Fruit fly (Drosophila melanogaster) whole organism, embryonic: Measurements from ENCODE around the gene Pits.
A peak's percentile ranks its signal among the peaks of the same experiment; 100 is the strongest.

Source experiments
- ATbp ChIP-seq: fragments of 200-800 bp; sonication (Bioruptor generic); optimal IDR thresholded peaks from 2 replicates; lab custom pipeline; 2017; ENCODE audit warnings: missing biosample characterization, mild to moderate bottlenecking, missing genetic modification characterization, missing genetic modification reagents
- Awh ChIP-seq: fragments of 200-800 bp; sonication (Bioruptor generic); IDR thresholded peaks from 2 replicates; pipeline ENCODE4, ENCODE4 v1.3.6; 2022; ENCODE audit warnings: missing biosample characterization, missing genetic modification characterization
- B-H1 ChIP-seq: fragments of 200-800 bp; sonication (Bioruptor generic); IDR thresholded peaks from 3 replicates; pipeline ENCODE4 v1.3.6; 2022; ENCODE audit warnings: missing biosample characterization, missing genetic modification characterization
- B-H2 ChIP-seq: fragments of 200-800 bp; sonication (Bioruptor generic); optimal IDR thresholded peaks from 2 replicates; lab custom pipeline; 2018; ENCODE audit warnings: missing biosample characterization, mild to moderate bottlenecking, missing genetic modification characterization
- BEAF-32 ChIP-seq: fragments of 200-800 bp; sonication (Bioruptor generic); optimal IDR thresholded peaks from 3 replicates; lab custom pipeline; 2017; ENCODE audit warnings: missing biosample characterization, missing genetic modification characterization, mild to moderate bottlenecking, moderate library complexity, missing genetic modification reagents
- CG1024 ChIP-seq: fragments of 200-800 bp; sonication (Bioruptor generic); IDR thresholded peaks from 2 replicates; pipeline ENCODE4 v1.3.6; 2022; ENCODE audit warnings: missing biosample characterization, missing genetic modification characterization
- CG10321 ChIP-seq: fragments of 200-800 bp; sonication (Bioruptor generic); IDR thresholded peaks from 2 replicates; pipeline ENCODE4 v1.3.6; 2022; ENCODE audit warnings: missing biosample characterization, missing genetic modification characterization
- CG11093 ChIP-seq: fragments of 200-800 bp; sonication (Bioruptor generic); IDR thresholded peaks from 3 replicates; pipeline ENCODE4 v1.3.6; 2022; ENCODE audit warnings: missing biosample characterization, missing genetic modification characterization
- CG11456 ChIP-seq: fragments of 200-800 bp; sonication (Bioruptor generic); IDR thresholded peaks from 3 replicates; pipeline ENCODE4 v1.3.6; 2022; ENCODE audit warnings: missing biosample characterization, missing genetic modification characterization
- CG14965 ChIP-seq: fragments of 200-800 bp; sonication (Bioruptor generic); optimal IDR thresholded peaks from 2 replicates; lab custom pipeline; 2016; ENCODE audit warnings: missing biosample characterization, missing genetic modification characterization, borderline replicate concordance
- CG1792 ChIP-seq: fragments of 200-800 bp; sonication (Bioruptor generic); optimal IDR thresholded peaks from 2 replicates; lab custom pipeline; 2016; ENCODE audit warnings: missing biosample characterization, missing genetic modification characterization
- CG18619 ChIP-seq: fragments of 200-800 bp; sonication (Bioruptor generic); optimal IDR thresholded peaks from 3 replicates; lab custom pipeline; 2017; ENCODE audit warnings: missing biosample characterization, mild to moderate bottlenecking, missing genetic modification characterization
- CG2116 ChIP-seq: fragments of 200-800 bp; sonication (Bioruptor generic); optimal IDR thresholded peaks from 3 replicates; lab custom pipeline; 2018; ENCODE audit warnings: missing biosample characterization, mild to moderate bottlenecking, missing genetic modification characterization
- CG2712 ChIP-seq: fragments of 200-800 bp; optimal IDR thresholded peaks from 3 replicates; lab custom pipeline; 2019; ENCODE audit warnings: missing biosample characterization, mild to moderate bottlenecking, missing genetic modification characterization, moderate library complexity
- CG30403 ChIP-seq: fragments of 200-800 bp; sonication (Bioruptor generic); optimal IDR thresholded peaks from 3 replicates; lab custom pipeline; 2016; ENCODE audit warnings: missing biosample characterization, missing genetic modification characterization
- CG34376 ChIP-seq: fragments of 200-800 bp; sonication (Bioruptor generic); optimal IDR thresholded peaks from 2 replicates; lab custom pipeline; 2018; ENCODE audit warnings: missing biosample characterization, mild to moderate bottlenecking, missing genetic modification characterization
- CG4328 ChIP-seq: fragments of 200-800 bp; sonication (Bioruptor generic); optimal IDR thresholded peaks from 3 replicates; lab custom pipeline; 2017; ENCODE audit warnings: missing biosample characterization, missing genetic modification reagents, missing genetic modification characterization
- CG4404 ChIP-seq: fragments of 200-800 bp; sonication (Bioruptor generic); IDR thresholded peaks from 2 replicates; pipeline ENCODE4 v1.3.6; 2022; ENCODE audit warnings: missing biosample characterization, missing genetic modification characterization
- CG7839 ChIP-seq: fragments of 200-800 bp; sonication (Bioruptor generic); optimal IDR thresholded peaks from 3 replicates; lab custom pipeline; 2018; ENCODE audit warnings: missing biosample characterization, mild to moderate bottlenecking, missing genetic modification characterization, moderate library complexity
- CG9876 ChIP-seq: fragments of 200-800 bp; sonication (Bioruptor generic); optimal IDR thresholded peaks from 2 replicates; lab custom pipeline; 2016; ENCODE audit warnings: missing biosample characterization, missing genetic modification characterization
- Dbx ChIP-seq: fragments of 200-800 bp; sonication (Bioruptor generic); IDR thresholded peaks from 3 replicates; pipeline ENCODE4 v1.3.6; 2022; ENCODE audit warnings: missing biosample characterization, missing genetic modification characterization
- Deaf1 ChIP-seq: fragments of 200-800 bp; optimal IDR thresholded peaks from 3 replicates; lab custom pipeline; 2019; ENCODE audit warnings: missing biosample characterization, mild to moderate bottlenecking, missing genetic modification characterization, moderate library complexity
- Dip2 ChIP-seq: fragments of 200-800 bp; sonication (Bioruptor generic); IDR thresholded peaks from 2 replicates; pipeline ENCODE4 v1.3.6; 2022; ENCODE audit warnings: missing biosample characterization, missing genetic modification characterization
- Gsc ChIP-seq: fragments of 200-800 bp; sonication (Bioruptor generic); IDR thresholded peaks from 2 replicates; pipeline ENCODE4 v1.3.6; 2022; ENCODE audit warnings: missing biosample characterization, missing genetic modification characterization
- Kr ChIP-seq: fragments of 200-800 bp; sonication (Bioruptor generic); optimal IDR thresholded peaks from 2 replicates; lab custom pipeline; 2017; ENCODE audit warnings: missing biosample characterization, mild to moderate bottlenecking, missing genetic modification characterization
- Med ChIP-seq: fragments of 200-800 bp; sonication (Bioruptor generic); peaks from one replicate; lab custom pipeline; 2016; ENCODE audit warnings: missing biosample characterization, missing genetic modification characterization, mild to moderate bottlenecking, inconsistent platforms, moderate library complexity
- PHDP ChIP-seq: fragments of 200-800 bp; sonication (Bioruptor generic); optimal IDR thresholded peaks from 3 replicates; lab custom pipeline; 2018; ENCODE audit warnings: missing biosample characterization, mild to moderate bottlenecking, missing genetic modification characterization, moderate library complexity
- Trl ChIP-seq, 3 experiments: fragments of >200 bp in 2 of 3; fragments of 200-800 bp in 1 of 3; sonication (Bioruptor generic) in 1 of 3; optimal IDR thresholded peaks; 2 replicates in 1 of 3; 3 replicates in 2 of 3; lab custom pipeline; 2016 to 2017; ENCODE audit warnings: missing biosample characterization in 1 of 3, missing genetic modification characterization in 1 of 3
- Vsx1 ChIP-seq: fragments of 200-800 bp; sonication (Bioruptor generic); optimal IDR thresholded peaks from 2 replicates; lab custom pipeline; 2017; ENCODE audit warnings: missing biosample characterization, mild to moderate bottlenecking, missing genetic modification characterization, missing genetic modification reagents
- ac ChIP-seq: fragments of 200-800 bp; sonication (Bioruptor generic); optimal IDR thresholded peaks from 3 replicates; lab custom pipeline; 2017; ENCODE audit warnings: missing biosample characterization, mild to moderate bottlenecking, missing genetic modification characterization
- ci ChIP-seq: fragments of 200-800 bp; sonication (Bioruptor generic); IDR thresholded peaks from 3 replicates; pipeline ENCODE4 v1.3.6; 2022; ENCODE audit warnings: missing biosample characterization, missing genetic modification characterization
- lov ChIP-seq, 2 experiments: fragments of 200-800 bp in 1 of 2; fragments of >200 bp in 1 of 2; sonication (Bioruptor generic) in 1 of 2; IDR thresholded peaks in 1 of 2; optimal IDR thresholded peaks in 1 of 2; 2 replicates in 1 of 2; 3 replicates in 1 of 2; pipeline versions ENCODE4 v1.3.6 to Lab custom; 2017 to 2022; ENCODE audit warnings: missing biosample characterization in 1 of 2, missing genetic modification characterization in 1 of 2
- nau ChIP-seq: fragments of 200-800 bp; sonication (Bioruptor generic); optimal IDR thresholded peaks from 3 replicates; lab custom pipeline; 2017; ENCODE audit warnings: missing biosample characterization, mild to moderate bottlenecking, missing genetic modification characterization, missing genetic modification reagents
- nerfin-1 ChIP-seq: fragments of 200-800 bp; sonication (Bioruptor generic); optimal IDR thresholded peaks from 3 replicates; lab custom pipeline; 2019; ENCODE audit warnings: missing biosample characterization, mild to moderate bottlenecking, missing genetic modification characterization, moderate library complexity
- prd ChIP-seq, 3 experiments: fragments of >200 bp in 2 of 3; fragments of 200-800 bp in 1 of 3; sonication (Bioruptor generic) in 1 of 3; optimal IDR thresholded peaks in 2 of 3; IDR thresholded peaks in 1 of 3; 2 replicates in 2 of 3; 3 replicates in 1 of 3; pipeline versions ENCODE4 v1.3.6 to Lab custom; 2017 to 2022; ENCODE audit warnings: missing biosample characterization in 1 of 3, missing genetic modification characterization in 1 of 3
- pzg ChIP-seq: fragments of 200-800 bp; sonication (Bioruptor generic); optimal IDR thresholded peaks from 3 replicates; lab custom pipeline; 2018; ENCODE audit warnings: missing biosample characterization, mild to moderate bottlenecking, missing genetic modification characterization, moderate library complexity
- ranshi ChIP-seq: fragments of 200-800 bp; sonication (Bioruptor generic); IDR thresholded peaks from 2 replicates; pipeline ENCODE4 v1.3.6; 2022; ENCODE audit warnings: missing biosample characterization, missing genetic modification characterization
- sima ChIP-seq: fragments of 200-800 bp; sonication (Bioruptor generic); optimal IDR thresholded peaks from 2 replicates; lab custom pipeline; 2016; ENCODE audit warnings: missing biosample characterization, missing genetic modification characterization
- slp2 ChIP-seq: fragments of 200-800 bp; sonication (Bioruptor generic); optimal IDR thresholded peaks from 2 replicates; lab custom pipeline; 2016; ENCODE audit warnings: missing biosample characterization, missing genetic modification characterization
- sqz ChIP-seq: fragments of 200-800 bp; sonication (Bioruptor generic); optimal IDR thresholded peaks from 3 replicates; lab custom pipeline; 2018; ENCODE audit warnings: missing biosample characterization, mild to moderate bottlenecking, missing genetic modification characterization
- tgo ChIP-seq: fragments of 200-800 bp; sonication (Bioruptor generic); IDR thresholded peaks from 3 replicates; pipeline ENCODE4 v1.3.6; 2022; ENCODE audit warnings: missing biosample characterization, missing genetic modification characterization
- tin ChIP-seq: fragments of 200-800 bp; sonication (Bioruptor generic); optimal IDR thresholded peaks from 3 replicates; lab custom pipeline; 2016; ENCODE audit warnings: missing biosample characterization, missing genetic modification characterization
- tio ChIP-seq: fragments of 200-800 bp; sonication (Bioruptor generic); optimal IDR thresholded peaks from 2 replicates; lab custom pipeline; 2017; ENCODE audit warnings: missing biosample characterization, missing genetic modification characterization, inconsistent platforms
- ttk ChIP-seq: fragments of 200-800 bp; sonication (Bioruptor generic); IDR thresholded peaks from 2 replicates; pipeline ENCODE4 v2.1.2; 2022; ENCODE audit warnings: missing biosample characterization, missing genetic modification characterization
- unpg ChIP-seq: fragments of 200-800 bp; sonication (Bioruptor generic); optimal IDR thresholded peaks from 3 replicates; lab custom pipeline; 2018; ENCODE audit warnings: missing biosample characterization, mild to moderate bottlenecking, missing genetic modification characterization, moderate library complexity
- vvl ChIP-seq: fragments of 200-800 bp; sonication (Bioruptor generic); IDR thresholded peaks from 2 replicates; pipeline ENCODE4 v1.3.6; 2022; ENCODE audit warnings: missing biosample characterization, missing genetic modification characterization
- zf30C ChIP-seq: fragments of 200-800 bp; sonication (Bioruptor generic); optimal IDR thresholded peaks from 3 replicates; lab custom pipeline; 2018; ENCODE audit warnings: missing biosample characterization, mild to moderate bottlenecking, missing genetic modification characterization
- zfh2 ChIP-seq: fragments of 200-800 bp; sonication (Bioruptor generic); optimal IDR thresholded peaks from 2 replicates; lab custom pipeline; 2016; ENCODE audit warnings: missing biosample characterization, missing genetic modification characterization

Pits gene

DNA sequence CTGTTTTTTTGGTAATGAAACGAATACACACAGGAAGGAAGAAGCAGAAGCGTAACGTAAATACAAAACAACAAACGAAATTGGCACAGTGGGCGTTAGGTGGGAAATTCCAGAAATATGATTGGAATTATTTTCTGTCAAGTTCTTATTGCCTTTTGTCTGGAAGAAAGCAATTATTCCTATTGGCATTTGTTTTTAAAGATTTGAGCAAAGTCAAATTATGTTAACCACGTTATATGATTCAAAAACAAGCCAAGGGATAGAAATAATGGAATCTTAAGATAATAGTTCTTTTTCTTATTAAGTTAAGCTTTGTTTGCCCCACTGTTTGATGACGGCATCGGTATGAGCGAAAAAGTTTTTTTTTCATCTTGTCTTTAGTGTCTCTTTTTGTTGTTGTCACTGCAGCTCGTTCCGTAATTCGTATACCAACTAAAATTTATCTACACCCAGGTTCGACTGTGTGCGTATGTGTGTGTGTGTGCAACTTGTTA is 3.4 kb downstream of the Pits start (continued):
- TF ChIP-seq Awh (GFP tag; lab: Robert Waterston, UW) (peak; percentile 91), ttk (GFP tag; lab: Robert Waterston, UW) (peak; percentile 88), CG14965 (GFP tag; lab: Kevin White, UChicago) (peak; percentile 73), Deaf1 (tag; lab: Kevin White, UChicago) (peak; percentile 19), CG4404 (peak; percentile 84), Dbx (GFP tag; lab: Robert Waterston, UW) (peak; percentile 94), pzg (peak; percentile 5), prd (optimal IDR thresholded peaks at IDR 0.05; lab: Kevin White, UChicago) (no peak), prd (GFP tag; IDR thresholded peaks at IDR 0.05; lab: Robert Waterston, UW) (peak; percentile 93), nerfin-1 (tag; lab: Kevin White, UChicago) (peak; percentile 83), CG4328 (GFP tag; lab: Kevin White, UChicago) (peak; percentile 87), Gsc (peak; percentile 75), CG18619 (peak; percentile 96), Trl (optimal IDR thresholded peaks at IDR 0.05; lab: Kevin White, UChicago) (no peak), Trl (GFP tag; optimal IDR thresholded peaks at IDR 0.05; lab: Kevin White, UChicago) (peak; percentile 96), B-H1 (GFP tag; lab: Robert Waterston, UW) (peak; percentile 89), CG30403 (GFP tag; lab: Kevin White, UChicago) (peak; percentile 96), CG11456 (GFP tag; lab: Robert Waterston, UW) (peak; percentile 92), CG1024 (GFP tag; lab: Robert Waterston, UW) (peak; percentile 64), CG11093 (GFP tag; lab: Robert Waterston, UW) (peak; percentile 86), CG9876 (peak; percentile 88), slp2 (GFP tag; lab: Kevin White, UChicago) (peak; percentile 95), B-H2 (GFP tag; lab: Kevin White, UChicago) (peak; percentile 91), Vsx1 (GFP tag; lab: Kevin White, UChicago) (peak; percentile 81), CG1792 (GFP tag; lab: Kevin White, UChicago) (peak; percentile 91), BEAF-32 (GFP tag; lab: Kevin White, UChicago) (peak; percentile 19), tgo (GFP tag; lab: Robert Waterston, UW) (peak; percentile 94), tio (GFP tag; lab: Kevin White, UChicago) (peak; percentile 95), PHDP (tag; lab: Kevin White, UChicago) (peak; percentile 97), sqz (GFP tag; lab: Kevin White, UChicago) (peak; percentile 94), CG10321 (GFP tag; lab: Robert Waterston, UW) (peak; percentile 76; the same call in 1 of the 2 replicates), CG34376 (GFP tag; lab: Kevin White, UChicago) (peak; percentile 93), CG7839 (peak; percentile 98), ATbp (GFP tag; lab: Kevin White, UChicago) (peak; percentile 95), vvl (peak; percentile 94), zfh2 (GFP tag; lab: Kevin White, UChicago) (peak; percentile 96), lov (optimal IDR thresholded peaks at IDR 0.05; lab: Kevin White, UChicago) (no peak), lov (GFP tag; IDR thresholded peaks at IDR 0.05; lab: Robert Waterston, UW) (peak; percentile 54; the same call in 1 of the 3 replicates), nau (peak; percentile 96), ac (GFP tag; lab: Kevin White, UChicago) (peak; percentile 70), Med (peak; percentile 99), CG2116 (peak; percentile 79), ci (peak; percentile 89), unpg (GFP tag; lab: Kevin White, UChicago) (peak; percentile 96), zf30C (GFP tag; lab: Kevin White, UChicago) (no peak), Dip2 (GFP tag; lab: Robert Waterston, UW) (no peak), sima (peak; percentile 86), Kr (GFP tag; lab: Kevin White, UChicago) (no peak), ranshi (peak; percentile 92), CG2712 (tag; lab: Kevin White, UChicago) (peak; percentile 95), tin (peak; percentile 92)
